Fruit fly (Drosophila melanogaster) whole organism, pupa: Measurements from ENCODE around the gene CG2964.

ENCODE experiments used
- CG10348 ChIP-seq: fragments of 200-800 bp; sonication (Bioruptor generic); IDR thresholded peaks from 2 replicates; pipeline ENCODE4 v1.3.6; 2022; ENCODE audit warnings: missing biosample characterization, missing genetic modification characterization
- CG14655 ChIP-seq: fragments of 200-800 bp; sonication (Bioruptor generic); optimal IDR thresholded peaks from 3 replicates; lab custom pipeline; 2017; ENCODE audit warnings: mild to moderate bottlenecking, missing biosample characterization, missing genetic modification reagents, missing genetic modification characterization
- CG34367 ChIP-seq: fragments of 200-800 bp; sonication (Bioruptor generic); optimal IDR thresholded peaks from 2 replicates; lab custom pipeline; 2018; ENCODE audit warnings: missing biosample characterization, mild to moderate bottlenecking, missing genetic modification characterization
- CG4496 ChIP-seq: fragments of 200-800 bp; sonication (Bioruptor generic); IDR thresholded peaks from 3 replicates; pipeline ENCODE4 v1.3.6; 2022; ENCODE audit warnings: missing biosample characterization, missing genetic modification characterization
- CG8301 ChIP-seq: fragments of 200-800 bp; sonication (Bioruptor generic); optimal IDR thresholded peaks from 2 replicates; lab custom pipeline; 2018; ENCODE audit warnings: missing biosample characterization, mild to moderate bottlenecking, missing genetic modification characterization
- CG9948 ChIP-seq: fragments of 200-800 bp; sonication (Bioruptor generic); optimal IDR thresholded peaks from 2 replicates; lab custom pipeline; 2018; ENCODE audit warnings: missing biosample characterization, mild to moderate bottlenecking, missing genetic modification characterization, moderate library complexity
- D1 ChIP-seq: fragments of 200-800 bp; sonication (Bioruptor generic); optimal IDR thresholded peaks from 2 replicates; lab custom pipeline; 2018; ENCODE audit warnings: missing biosample characterization, mild to moderate bottlenecking, missing genetic modification characterization, moderate library complexity
- EcR ChIP-seq: fragments of 200-800 bp; sonication (Bioruptor generic); optimal IDR thresholded peaks from 3 replicates; lab custom pipeline; 2019; ENCODE audit warnings: missing biosample characterization, missing genetic modification characterization, mild to moderate bottlenecking, moderate library complexity, missing genetic modification reagents
- Pif1A ChIP-seq: fragments of 200-800 bp; sonication (Bioruptor generic); optimal IDR thresholded peaks from 3 replicates; lab custom pipeline; 2016; ENCODE audit warnings: missing biosample characterization, missing genetic modification characterization
- Pif1B ChIP-seq: fragments of 200-800 bp; sonication (Bioruptor generic); optimal IDR thresholded peaks from 3 replicates; lab custom pipeline; 2016; ENCODE audit warnings: missing biosample characterization, missing genetic modification characterization
- fd96Ca ChIP-seq: fragments of 200-800 bp; sonication (Bioruptor generic); IDR thresholded peaks from 3 replicates; pipeline ENCODE4 v1.3.6; 2022; ENCODE audit warnings: missing biosample characterization, missing genetic modification characterization
- gl ChIP-seq: fragments of 200-800 bp; sonication (Bioruptor generic); optimal IDR thresholded peaks from 2 replicates; lab custom pipeline; 2018; ENCODE audit warnings: missing biosample characterization, mild to moderate bottlenecking, missing genetic modification characterization

DNA sequence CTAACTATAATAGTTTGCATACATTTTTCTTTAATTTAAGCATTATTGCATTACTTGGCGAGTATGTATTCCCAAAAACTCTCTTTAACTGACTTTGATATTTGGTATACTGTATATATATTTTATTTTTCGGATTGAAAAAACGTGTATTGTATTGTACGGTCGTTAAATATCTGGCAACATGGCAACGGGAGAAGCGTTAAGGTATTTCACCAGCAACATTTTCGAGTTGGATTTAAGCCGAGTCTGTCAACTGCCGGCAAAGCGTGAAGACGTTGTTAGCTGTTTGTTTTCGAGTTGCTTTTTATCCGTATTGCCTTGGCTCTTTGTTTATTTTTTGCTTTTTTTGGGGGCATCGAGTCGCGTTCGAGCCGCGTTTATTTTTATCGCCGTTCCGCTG, 27.6 kb downstream of the CG2964 start, which contains the start of gene CG2975:
- TF ChIP-seq CG34367 (no peak), Pif1A (GFP tag; lab: Kevin White, UChicago) (no peak), CG14655 (GFP tag; lab: Kevin White, UChicago) (no peak), gl (no peak), EcR (no peak), CG10348 (GFP tag; lab: Robert Waterston, UW) (no peak), fd96Ca (GFP tag; lab: Robert Waterston, UW) (no peak), D1 (tag; lab: Kevin White, UChicago) (no peak), CG4496 (GFP tag; lab: Robert Waterston, UW) (no peak), CG9948 (tag; lab: Kevin White, UChicago) (no peak), Pif1B (GFP tag; lab: Kevin White, UChicago) (no peak), CG8301 (tag; lab: Kevin White, UChicago) (no peak)
